Worm (Caenorhabditis elegans) whole organism, dauer: ENCODE measurements around the gene Y55F3AR.2.
"Not testable (repeated sequence)": the region's sequence is repeated elsewhere in the genome, so short reads cannot be mapped to it uniquely, and the experiment has no call there.

Experiments used
- unc-62 ChIP-seq: sonication (generic microtip); optimal IDR thresholded peaks from 2 replicates; lab custom pipeline; 2017; ENCODE audit warnings: missing biosample characterization, missing genetic modification reagents, missing genetic modification characterization

The Y55F3AR.2 gene

DNA sequence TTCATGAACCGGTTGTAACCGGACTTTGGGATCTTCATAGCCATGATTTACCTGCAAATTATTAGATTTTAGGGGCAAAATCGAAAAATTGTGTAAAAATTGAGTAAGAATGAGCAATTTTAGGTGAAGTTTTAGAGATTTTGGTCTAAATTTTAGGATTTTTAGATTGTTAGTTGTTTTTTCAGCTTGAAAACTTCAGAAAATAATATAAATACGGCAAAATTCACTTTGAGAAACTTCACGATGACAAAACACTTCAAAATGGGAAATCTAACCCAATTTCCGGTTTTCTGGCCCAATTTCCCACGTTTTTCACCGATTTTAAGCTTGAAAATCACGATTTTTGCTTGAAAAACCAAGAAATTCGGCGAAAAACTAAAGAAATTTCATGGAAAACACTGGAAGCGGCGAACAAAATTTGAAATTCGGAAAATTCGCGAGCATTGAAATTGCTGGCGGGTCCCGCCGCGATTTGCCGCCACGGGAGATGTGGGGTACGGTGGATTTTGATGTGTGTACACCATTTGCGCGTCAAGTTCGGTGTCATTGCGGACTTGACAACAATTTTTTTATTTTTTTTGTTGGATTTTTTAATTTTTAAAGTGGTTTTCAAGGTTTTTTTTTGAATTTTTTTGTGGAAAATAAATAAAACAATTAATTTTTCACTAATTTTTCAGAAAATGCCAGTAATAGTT, at the start of gene Y55F3AR.2, which contains the start of gene cct-8:
TSS of gene Y55F3AR.2 (plus strand) at position 672 of the 695 bp plus-strand sequence.
TSS of gene cct-8 (minus strand) at position 51 of the 695 bp plus-strand sequence.
- TF ChIP-seq unc-62 (GFP tag; lab: Kevin White, UChicago): no peak

DNA sequence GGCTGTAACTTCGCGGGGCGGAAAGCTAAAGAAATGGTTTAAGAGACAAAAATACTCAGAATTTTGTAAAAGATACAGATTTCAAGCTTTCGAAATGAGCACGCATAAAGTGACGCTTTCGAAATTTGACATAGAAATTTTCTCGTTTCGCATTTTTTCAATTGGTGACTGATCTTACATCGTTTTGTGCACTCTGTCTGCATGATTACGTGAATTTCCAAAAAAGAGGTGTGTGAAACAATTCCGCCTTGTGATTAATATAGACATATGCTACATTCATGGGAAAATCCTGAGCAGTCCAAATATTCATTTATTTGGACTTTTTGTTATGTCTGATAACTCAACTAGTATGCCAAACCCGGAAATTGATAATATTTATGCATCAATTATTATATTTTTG, 48.7 kb upstream of the Y55F3AR.2 start, which contains the start of gene srx-12:
TSS of gene srx-12 (plus strand) at position 301 of the 400 bp plus-strand sequence.
- no peak for TF ChIP-seq unc-62 (GFP tag; lab: Kevin White, UChicago)

DNA sequence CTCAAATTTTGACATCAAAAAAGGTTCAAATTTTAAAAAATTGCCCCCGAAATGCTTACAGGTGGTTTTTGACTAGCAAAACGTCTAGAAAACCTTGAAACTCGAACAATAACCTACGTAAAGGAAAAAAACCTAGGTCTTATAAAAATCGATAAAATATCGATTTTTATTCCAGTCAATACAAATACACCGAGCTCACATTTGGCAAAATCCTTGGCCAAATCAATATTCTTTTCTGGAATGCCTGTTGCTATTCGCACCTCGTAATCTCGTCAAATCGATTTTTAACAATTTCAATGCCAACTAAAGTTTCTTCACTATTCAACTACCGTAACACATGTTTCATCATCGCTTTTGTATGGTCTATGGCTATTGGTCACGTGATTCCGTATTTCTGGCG, 47.3 kb upstream of the Y55F3AR.2 start:
- no peak for TF ChIP-seq unc-62 (GFP tag; lab: Kevin White, UChicago)

DNA sequence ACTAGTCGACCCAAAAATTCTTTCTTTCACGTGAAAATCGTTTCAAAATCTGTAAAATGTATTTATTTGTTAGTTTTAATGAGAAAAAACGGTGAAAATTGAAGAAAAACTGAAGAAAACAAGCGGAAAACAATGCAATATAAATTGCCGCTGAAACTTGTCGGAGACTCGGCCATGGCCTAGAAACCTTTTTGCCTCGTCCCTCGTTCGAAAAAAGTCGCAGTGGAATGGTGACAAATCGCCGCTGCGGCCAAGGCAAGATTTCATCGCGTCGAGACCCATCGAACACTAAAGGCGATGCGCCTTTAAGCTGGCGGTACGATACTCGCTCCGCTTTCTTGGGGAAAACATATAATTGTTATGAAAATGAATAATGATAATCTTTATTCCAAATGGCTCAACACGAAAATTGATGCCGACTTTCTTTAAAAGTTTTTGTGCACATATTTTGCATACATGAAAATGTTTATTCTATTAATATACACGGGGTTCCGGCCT, 42.7 kb upstream of the Y55F3AR.2 start, which contains the start of gene Y55F3AM.21:
TSS of gene Y55F3AM.21 (minus strand) at position 51 of the 498 bp plus-strand sequence.
- TF ChIP-seq unc-62 (GFP tag; lab: Kevin White, UChicago): not testable (repeated sequence)

DNA sequence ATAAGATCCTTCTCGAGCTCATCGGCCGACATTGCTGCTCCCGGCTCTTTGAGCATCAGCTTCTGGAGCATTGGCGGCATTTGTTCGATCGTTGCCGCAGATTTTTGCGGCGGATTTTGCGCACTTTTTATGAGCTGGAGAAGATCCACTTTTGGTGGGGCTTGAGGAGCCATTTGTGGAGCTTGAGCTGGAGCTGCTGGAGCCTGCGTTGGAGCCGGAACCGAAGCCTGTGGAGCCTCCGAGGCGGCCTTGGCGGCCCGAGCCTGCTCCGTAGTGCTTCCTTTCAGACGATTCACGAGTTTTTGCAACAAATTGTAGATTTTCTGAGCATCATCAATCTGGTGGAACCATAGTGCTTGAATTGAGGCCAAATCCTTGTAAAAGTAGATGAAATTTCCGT, 40.4 kb upstream of the Y55F3AR.2 start:
- TF ChIP-seq unc-62 (GFP tag; lab: Kevin White, UChicago): no peak

DNA sequence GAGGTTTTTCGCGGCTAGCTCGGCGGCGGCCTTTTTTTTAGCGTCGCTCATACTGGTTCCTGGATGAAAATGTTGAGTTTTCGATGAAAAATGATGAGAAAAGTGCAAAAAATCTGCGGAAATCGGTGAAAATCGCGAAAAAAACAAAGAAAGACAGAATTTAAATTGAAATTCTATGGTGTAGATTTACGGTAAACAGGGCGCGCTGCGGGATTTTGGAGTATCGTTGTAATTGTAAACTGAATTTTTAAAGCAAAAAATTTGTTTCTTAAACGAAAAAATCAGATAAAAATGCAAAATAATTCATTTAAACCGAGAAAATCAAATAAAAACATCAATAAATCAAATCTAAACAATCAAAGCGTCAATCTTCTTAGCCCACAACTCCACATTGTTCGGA, 39.6 kb upstream of the Y55F3AR.2 start, which contains the start of gene dcap-1:
TSS of gene dcap-1 (minus strand) at position 59 of the 400 bp plus-strand sequence.
- no peak for TF ChIP-seq unc-62 (GFP tag; lab: Kevin White, UChicago)

DNA sequence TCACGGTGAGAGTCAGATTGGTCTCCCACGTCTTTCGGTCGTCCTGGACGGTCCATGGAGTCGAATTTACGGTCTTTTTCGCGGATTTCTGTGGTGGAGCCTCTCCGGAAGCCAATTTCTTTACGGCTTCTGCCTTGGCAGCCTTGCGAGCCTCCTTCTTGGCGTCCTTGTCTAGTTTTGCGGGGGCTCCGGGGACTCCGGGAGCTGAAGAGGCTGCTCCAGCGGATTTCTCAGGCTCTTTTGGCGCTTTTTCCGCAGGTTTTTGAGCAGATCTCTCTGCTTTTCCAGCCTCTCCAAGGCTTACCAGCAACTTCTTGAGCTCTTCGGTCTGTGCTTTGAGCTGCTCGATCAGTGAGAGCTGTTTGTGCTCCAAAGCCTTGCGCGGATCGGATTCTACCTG, 38.6 kb upstream of the Y55F3AR.2 start:
- no peak for TF ChIP-seq unc-62 (GFP tag; lab: Kevin White, UChicago)

DNA sequence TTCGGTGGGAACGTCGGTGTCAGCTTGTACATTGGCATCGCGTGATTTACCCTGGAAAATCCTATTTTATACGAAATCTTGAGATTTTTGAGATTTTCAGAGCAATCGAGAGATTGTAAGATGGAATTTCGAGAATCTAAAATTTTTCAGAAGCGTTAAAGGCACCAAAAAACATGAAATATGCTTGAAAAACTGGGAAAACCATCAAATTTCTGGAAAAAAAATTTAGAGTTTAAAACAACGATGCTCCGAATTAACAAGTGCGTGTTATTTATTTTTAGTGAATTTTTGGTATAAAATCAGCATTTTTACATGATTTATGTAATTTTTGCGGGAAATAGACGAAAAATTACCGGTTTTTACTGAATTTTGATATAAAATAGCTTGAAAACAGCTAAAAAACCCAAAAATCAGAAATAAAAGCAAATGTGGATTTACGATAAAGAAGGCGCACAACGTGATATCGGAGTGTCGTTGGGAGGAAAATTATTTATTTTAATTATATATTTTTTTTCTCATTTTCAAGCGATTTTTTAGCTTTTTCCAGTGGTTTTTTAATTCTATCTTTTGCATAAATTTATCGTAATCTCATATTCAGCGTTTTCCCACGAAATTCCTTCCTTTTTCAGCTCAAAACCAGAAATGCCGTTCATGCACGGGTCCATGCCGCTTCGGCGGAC, 37.9 kb upstream of the Y55F3AR.2 start, which contains the start of the genes Y55F3AM.13 and mrps-25:
TSS of gene Y55F3AM.13 (minus strand) at position 51 of the 680 bp plus-strand sequence.
TSS of gene mrps-25 (plus strand) at position 630 of the 680 bp plus-strand sequence.
- TF ChIP-seq unc-62 (GFP tag; lab: Kevin White, UChicago): no peak

DNA sequence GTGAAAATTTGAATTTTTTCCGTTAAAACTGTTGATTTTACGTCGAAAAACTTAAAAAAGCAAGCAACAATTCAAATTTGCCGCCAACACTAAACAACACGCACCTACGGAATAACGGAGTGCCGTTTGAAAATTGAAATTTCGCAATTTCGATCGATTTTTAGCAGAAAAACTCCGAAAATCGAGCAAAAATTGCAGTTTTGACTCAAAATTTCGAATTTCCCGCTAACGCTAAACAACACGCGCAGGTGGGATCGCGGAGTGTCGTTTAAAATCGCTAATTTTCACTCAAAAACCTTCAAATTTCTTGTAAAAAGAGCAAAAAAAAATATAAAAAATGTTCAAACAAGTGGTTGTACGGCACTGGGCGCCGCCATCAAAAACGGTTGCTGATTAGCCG, 35.8 kb upstream of the Y55F3AR.2 start:
- TF ChIP-seq unc-62 (GFP tag; lab: Kevin White, UChicago): no peak

DNA sequence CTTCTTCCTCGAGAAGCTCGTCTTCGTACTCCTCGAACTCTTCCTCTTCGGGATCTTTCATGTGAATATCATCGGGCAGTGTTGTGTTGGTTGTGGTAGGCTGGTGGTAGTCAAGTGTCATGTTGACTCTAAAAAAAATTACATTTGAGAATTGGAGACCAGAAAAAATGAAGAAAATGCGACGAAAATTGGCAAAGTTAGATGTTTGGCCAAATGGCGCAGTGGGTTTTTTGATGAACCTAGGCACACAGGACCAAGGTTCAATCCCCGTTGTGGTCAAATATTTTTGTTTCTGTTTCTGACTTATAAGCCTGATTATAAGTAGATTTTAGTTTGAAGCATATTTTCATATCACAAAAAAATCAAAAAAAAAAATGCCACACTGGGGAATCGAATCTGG, 31.3 kb upstream of the Y55F3AR.2 start:
- no peak for TF ChIP-seq unc-62 (GFP tag; lab: Kevin White, UChicago)

DNA sequence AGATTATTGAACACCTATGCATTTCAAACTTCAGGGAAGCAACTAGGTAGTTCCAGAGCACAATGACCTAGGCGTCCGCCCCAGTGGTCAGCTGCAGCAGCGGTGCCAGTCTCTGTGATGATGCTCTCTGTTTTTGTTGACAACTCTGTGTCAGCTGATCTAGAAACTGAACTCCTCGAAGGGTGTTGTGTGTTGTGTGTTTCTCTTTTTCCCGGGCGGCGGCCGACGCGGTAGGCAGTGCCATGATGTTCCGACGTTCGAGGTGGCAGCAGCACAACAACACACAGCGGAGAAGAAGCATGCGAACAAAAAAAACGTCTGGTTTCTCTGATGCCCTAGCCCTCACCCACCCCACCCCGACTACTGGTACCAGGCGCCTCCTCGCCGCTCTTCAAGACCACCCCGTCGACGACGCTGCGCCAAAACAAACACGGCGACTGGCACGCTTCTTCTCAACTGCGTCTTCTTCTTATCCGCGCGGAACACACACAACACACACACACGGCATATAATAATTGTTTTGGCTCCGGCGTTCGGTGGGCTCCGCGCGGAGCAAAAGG, 30.0 kb upstream of the Y55F3AR.2 start:
- TF ChIP-seq unc-62 (GFP tag; lab: Kevin White, UChicago): no peak

DNA sequence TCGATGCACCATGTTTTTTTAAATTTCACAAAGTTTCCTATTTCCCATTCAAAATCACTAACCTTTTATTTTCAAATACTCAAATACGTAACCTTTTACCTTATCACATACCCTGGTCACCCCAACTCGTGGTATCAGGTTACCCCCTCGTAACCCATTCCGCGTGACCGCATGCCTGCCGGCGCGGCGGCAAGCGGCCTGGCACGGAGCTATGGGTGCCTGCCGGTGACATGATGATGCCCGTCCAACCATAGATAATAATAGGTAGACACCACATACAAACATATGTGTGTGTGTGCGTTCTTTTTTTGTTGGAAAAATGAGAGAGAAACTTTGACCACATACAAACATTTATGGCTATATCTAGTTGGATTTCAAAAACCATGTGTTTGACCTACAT, 28.8 kb upstream of the Y55F3AR.2 start:
- no peak for TF ChIP-seq unc-62 (GFP tag; lab: Kevin White, UChicago)

DNA sequence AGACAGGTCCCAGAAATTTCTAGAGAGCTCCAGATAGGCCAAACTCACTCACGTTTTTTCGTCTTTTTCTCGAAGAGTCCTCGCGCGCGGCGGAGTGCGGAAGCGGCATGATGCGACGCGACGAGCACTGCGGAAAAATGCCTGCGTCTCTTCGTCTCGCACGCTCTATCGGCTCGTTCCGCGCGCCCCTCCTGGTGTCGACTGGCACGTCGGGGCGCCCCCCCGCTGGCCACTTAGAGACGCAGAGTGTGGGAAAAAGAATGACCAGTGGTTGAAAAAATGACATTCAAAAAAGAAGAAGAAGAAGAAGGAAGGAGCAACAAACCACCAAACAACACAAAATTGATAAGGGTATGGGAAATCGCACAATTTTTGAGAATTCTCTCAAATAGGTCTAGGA, 26.9 kb upstream of the Y55F3AR.2 start, which contains the start of gene znf-782:
TSS of gene znf-782 (minus strand) at position 96 of the 400 bp plus-strand sequence.
- no peak for TF ChIP-seq unc-62 (GFP tag; lab: Kevin White, UChicago)

DNA sequence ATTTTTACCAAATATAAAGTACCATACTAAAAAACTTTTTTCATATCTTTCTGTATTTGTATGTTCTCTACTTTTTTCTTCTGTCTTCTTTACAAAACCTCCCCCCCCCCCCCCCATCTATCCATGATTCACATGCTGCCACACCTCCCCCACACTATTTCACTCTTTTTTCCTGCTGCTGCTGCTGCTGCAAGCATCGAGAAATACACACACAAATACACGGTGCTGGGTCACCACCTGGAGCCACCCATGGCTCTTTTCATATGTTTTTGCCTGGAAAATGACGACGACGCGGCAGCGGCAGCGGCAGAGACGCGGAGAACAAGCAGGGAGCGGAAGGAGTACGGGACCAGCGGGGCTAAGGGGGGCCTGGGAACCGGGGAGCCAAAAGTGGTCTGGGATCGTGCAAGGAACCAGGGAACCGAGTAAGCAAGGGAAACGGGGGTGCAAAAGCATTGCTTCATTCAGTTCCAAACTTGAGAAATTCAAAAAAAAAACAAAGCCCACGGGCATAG, 25.6 kb upstream of the Y55F3AR.2 start:
- no peak for TF ChIP-seq unc-62 (GFP tag; lab: Kevin White, UChicago)

DNA sequence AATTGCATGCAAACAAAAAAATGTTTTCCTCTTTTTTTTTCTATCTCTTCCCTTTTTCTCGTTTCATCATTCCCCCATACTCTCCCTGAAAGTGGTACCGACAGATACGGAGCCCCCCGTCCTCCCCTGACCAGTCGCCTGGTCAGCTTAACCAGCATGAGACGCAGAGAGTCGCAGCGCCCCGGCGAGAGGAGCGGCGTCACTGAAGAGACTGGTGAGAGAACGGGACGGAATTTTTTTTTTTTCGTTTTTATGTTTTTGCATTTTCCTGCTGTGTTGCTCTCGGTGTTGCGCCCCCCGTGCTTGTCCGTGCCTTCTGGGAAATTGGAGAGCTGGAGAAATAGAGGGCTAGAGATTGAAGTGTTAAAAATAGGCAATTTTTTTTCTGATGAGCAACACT, 24.0 kb upstream of the Y55F3AR.2 start:
- TF ChIP-seq unc-62 (GFP tag; lab: Kevin White, UChicago): no peak
